Worm (Caenorhabditis elegans): ENCODE results near the gene nep-25.

nep-25 gene

DNA sequence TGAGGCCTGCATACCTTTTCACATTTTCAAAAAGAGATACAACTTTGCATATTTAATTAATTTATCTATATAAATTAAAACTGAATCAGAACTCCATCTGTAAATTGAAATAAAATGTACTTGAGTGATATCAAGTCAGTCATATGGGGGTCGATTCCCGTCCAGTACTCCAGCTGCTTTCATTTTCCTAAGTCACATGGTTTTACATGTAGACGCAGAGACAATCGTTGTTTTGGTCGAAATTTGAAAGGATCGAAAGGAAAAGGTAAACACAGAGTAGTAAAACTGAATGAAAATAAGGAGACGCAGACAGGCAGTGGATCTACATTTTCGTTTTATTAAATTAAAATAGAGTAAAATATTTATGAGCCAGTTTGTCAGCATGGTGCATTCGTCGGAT is 32.1 kb downstream of the nep-25 start (continued):
- TF ChIP-seq pax-3 (tag; optimal IDR thresholded peaks at IDR 0.05), result no peak
- peak; percentile 79 for TF ChIP-seq lin-14 (GFP tag; optimal IDR thresholded peaks at IDR 0.05)
- peak; percentile 43 for TF ChIP-seq ceh-8 (GFP tag; optimal IDR thresholded peaks at IDR 0.05)
- peak in 2 of 6 experiments; percentile 31 to 64 for TF ChIP-seq elt-3 (tag; optimal IDR thresholded peaks at IDR 0.05)
- TF ChIP-seq alr-1 (tag; optimal IDR thresholded peaks at IDR 0.05; ENCODE audit: borderline replicate concordance), result no peak
- no peak for TF ChIP-seq lin-39 (tag; optimal IDR thresholded peaks at IDR 0.05)
- no peak for TF ChIP-seq jun-1 (tag; optimal IDR thresholded peaks at IDR 0.05)
- TF ChIP-seq ces-1 (GFP tag; optimal IDR thresholded peaks at IDR 0.05), result no peak
- TF ChIP-seq aha-1 (tag; optimal IDR thresholded peaks at IDR 0.05), result no peak
- peak; percentile 43 for TF ChIP-seq unc-130 (tag; optimal IDR thresholded peaks at IDR 0.05)
- TF ChIP-seq unc-98 (GFP tag; IDR thresholded peaks at IDR 0.05), result no peak
- no peak for TF ChIP-seq unc-62 (GFP tag; optimal IDR thresholded peaks at IDR 0.05)
- no peak for TF ChIP-seq tlp-1 (tag; optimal IDR thresholded peaks at IDR 0.05)
- TF ChIP-seq grh-1 (GFP tag; IDR thresholded peaks at IDR 0.05), result no peak
- no peak for TF ChIP-seq C04F5.9 (tag; optimal IDR thresholded peaks at IDR 0.05)
- TF ChIP-seq efl-1 (optimal IDR thresholded peaks at IDR 0.05), result peak in 1 of 2 experiments; percentile 25
- TF ChIP-seq efl-1 (GFP tag; optimal IDR thresholded peaks at IDR 0.05 in 1 of 2), result peak; percentile 25 to 88
- no peak for TF ChIP-seq ceh-63 (GFP tag; optimal IDR thresholded peaks at IDR 0.05)
- TF ChIP-seq ztf-4 (tag; optimal IDR thresholded peaks at IDR 0.05), result no peak
- TF ChIP-seq skn-1 (tag; optimal IDR thresholded peaks at IDR 0.05), result no peak
- peak; percentile 23 for TF ChIP-seq fkh-8 (tag; optimal IDR thresholded peaks at IDR 0.05)
- TF ChIP-seq tbx-2 (tag; optimal IDR thresholded peaks at IDR 0.05), result no peak
- peak; percentile 71 for TF ChIP-seq nhr-71 (tag; optimal IDR thresholded peaks at IDR 0.05)
- no peak for TF ChIP-seq unc-86 (tag; optimal IDR thresholded peaks at IDR 0.05)
- no peak for TF ChIP-seq aly-2 (tag; optimal IDR thresholded peaks at IDR 0.05)
- TF ChIP-seq C34B4.2 (tag; optimal IDR thresholded peaks at IDR 0.05), result no peak
- TF ChIP-seq sup-37 (GFP tag; optimal IDR thresholded peaks at IDR 0.05), result no peak
- no peak for TF ChIP-seq egl-13 (tag; optimal IDR thresholded peaks at IDR 0.05)
- TF ChIP-seq zag-1 (tag; optimal IDR thresholded peaks at IDR 0.05), result no peak
- peak; percentile 17 to 74 for TF ChIP-seq lin-35 (GFP tag; optimal IDR thresholded peaks at IDR 0.05)
- TF ChIP-seq vab-15 (tag; optimal IDR thresholded peaks at IDR 0.05), result no peak
- TF ChIP-seq nhr-84 (tag; optimal IDR thresholded peaks at IDR 0.05), result no peak
- TF ChIP-seq elt-2 (tag; optimal IDR thresholded peaks at IDR 0.05), result no peak
- TF ChIP-seq isw-1 (GFP tag; IDR thresholded peaks at IDR 0.05), result no peak
- TF ChIP-seq hpl-2 (GFP tag; optimal IDR thresholded peaks at IDR 0.05), result no peak
- TF ChIP-seq nhr-11 (tag; optimal IDR thresholded peaks at IDR 0.05), result no peak
- no peak for TF ChIP-seq nhr-28 (tag; optimal IDR thresholded peaks at IDR 0.05)
- no peak for TF ChIP-seq hlh-17 (GFP tag; optimal IDR thresholded peaks at IDR 0.05; ENCODE audit: borderline replicate concordance)
- peak; percentile 30 for TF ChIP-seq nhr-90 (tag; optimal IDR thresholded peaks at IDR 0.05; ENCODE audit: poor library complexity)
- no peak for TF ChIP-seq snpc-4 (tag; optimal IDR thresholded peaks at IDR 0.05)
- no peak for TF ChIP-seq hlh-4 (tag; optimal IDR thresholded peaks at IDR 0.05)
- TF ChIP-seq Y116A8C.19 (tag; optimal IDR thresholded peaks at IDR 0.05; ENCODE audit: borderline replicate concordance), result no peak
- TF ChIP-seq mdl-1 (tag; optimal IDR thresholded peaks at IDR 0.05), result peak in 1 of 2 experiments; percentile 78
- TF ChIP-seq ets-5 (GFP tag; IDR thresholded peaks at IDR 0.05), result no peak
- TF ChIP-seq dpl-1 (GFP tag; optimal IDR thresholded peaks at IDR 0.05), result peak in 2 of 3 experiments; percentile 33 to 39
- peak; percentile 82 for TF ChIP-seq mep-1 (tag; optimal IDR thresholded peaks at IDR 0.05)
- peak; percentile 47; the same call in 1 of the 2 replicates for TF ChIP-seq nhr-19 (GFP tag; conservative IDR thresholded peaks at IDR 0.05)
- TF ChIP-seq zip-4 (GFP tag; optimal IDR thresholded peaks at IDR 0.05), result no peak
- no peak for TF ChIP-seq swsn-7 (tag; optimal IDR thresholded peaks at IDR 0.05)
- no peak for TF ChIP-seq efl-3 (GFP tag; optimal IDR thresholded peaks at IDR 0.05)

Measured in whole organism, L1 larva.